Worm (Caenorhabditis elegans): Measurements from ENCODE around the gene mrps-18.C.

The mrps-18.C gene

ce11 chrII:6726814-6727213 lies 9.2 kb upstream of the mrps-18.C start:
- TF ChIP-seq C08G9.2 (tag; optimal IDR thresholded peaks at IDR 0.05) (no peak), nhr-232 (tag; optimal IDR thresholded peaks at IDR 0.05) (no peak), ama-1 (optimal IDR thresholded peaks at IDR 0.05) (no peak), nhr-11 (tag; optimal IDR thresholded peaks at IDR 0.05) (no peak)

- TF ChIP-seq unc-55 (GFP tag; optimal IDR thresholded peaks at IDR 0.05) (peak; percentile 63), ceh-31 (tag; optimal IDR thresholded peaks at IDR 0.05) (peak; percentile 31), unc-42 (tag; optimal IDR thresholded peaks at IDR 0.05) (peak; percentile 57), elt-2 (tag; optimal IDR thresholded peaks at IDR 0.05) (peak; percentile 2), ama-1 (optimal IDR thresholded peaks at IDR 0.05) (no peak), fkh-10 (GFP tag; optimal IDR thresholded peaks at IDR 0.05) (no peak), tbx-2 (tag; optimal IDR thresholded peaks at IDR 0.05) (peak; percentile 21), K09A11.1 (tag; optimal IDR thresholded peaks at IDR 0.05; ENCODE audit: insufficient read depth) (no peak), nfya-1 (tag; optimal IDR thresholded peaks at IDR 0.05) (peak; percentile 12)
Measured at ce11 chrII:6729331-6729730, 6.7 kb upstream of the mrps-18.C start, which contains the start of gene T14B4.8. Gene T14B4.8 (minus strand): TSS chrII:6729390.

DNA sequence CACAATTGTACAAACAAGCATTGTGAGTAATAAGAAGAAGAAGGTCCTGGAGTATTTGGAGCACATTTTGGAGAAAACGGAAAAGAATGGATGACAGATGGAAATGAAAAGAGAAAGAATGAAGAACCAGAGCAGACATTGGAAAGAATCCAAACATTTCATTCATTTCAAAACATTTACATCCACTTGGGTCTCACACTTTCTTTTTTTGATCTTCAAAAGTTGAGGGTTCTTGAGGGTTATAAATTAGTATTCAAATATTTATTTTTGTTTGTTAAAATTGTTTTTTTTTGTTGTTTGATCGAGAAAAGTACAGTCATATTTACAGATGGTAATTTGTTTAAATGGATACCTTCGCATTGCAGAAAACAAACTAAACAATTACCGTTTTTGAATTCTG lies 2.3 kb upstream of the mrps-18.C start, which contains the start of gene T14B4.9:
T14B4.9 (minus strand) TSS at position 101 of the 400 bp plus-strand sequence.
- no peak for TF ChIP-seq lim-6 (tag; optimal IDR thresholded peaks at IDR 0.05)
- TF ChIP-seq che-1 (tag; optimal IDR thresholded peaks at IDR 0.05), result no peak
- TF ChIP-seq gmeb-2 (tag; optimal IDR thresholded peaks at IDR 0.05), result no peak
- no peak for TF ChIP-seq pax-1 (tag; optimal IDR thresholded peaks at IDR 0.05)

ce11 chrII:6734674-6735073 lies 1.3 kb upstream of the mrps-18.C start, which contains the start of gene T14B4.3:
Gene T14B4.3 (plus strand): TSS chrII:6734937.
- TF ChIP-seq ceh-9 (tag; optimal IDR thresholded peaks at IDR 0.05), result no peak
- TF ChIP-seq ref-2 (tag; optimal IDR thresholded peaks at IDR 0.05), result peak; percentile 76
- TF ChIP-seq hlh-30 (tag; optimal IDR thresholded peaks at IDR 0.05; ENCODE audit: insufficient read depth), result no peak
- peak; percentile 91 for TF ChIP-seq tbx-2 (tag; optimal IDR thresholded peaks at IDR 0.05)
- no peak for TF ChIP-seq hlh-15 (tag; optimal IDR thresholded peaks at IDR 0.05)
- peak; percentile 61 for TF ChIP-seq fkh-6 (tag; optimal IDR thresholded peaks at IDR 0.05)
- no peak for TF ChIP-seq che-1 (tag; optimal IDR thresholded peaks at IDR 0.05)
- TF ChIP-seq sox-4 (tag; optimal IDR thresholded peaks at IDR 0.05), result no peak
- TF ChIP-seq K02D7.2 (tag; optimal IDR thresholded peaks at IDR 0.05), result no peak
- peak; percentile 76 for TF ChIP-seq ets-4 (tag; optimal IDR thresholded peaks at IDR 0.05)
- peak; percentile 69 for TF ChIP-seq ceh-14 (tag; optimal IDR thresholded peaks at IDR 0.05)
- peak; percentile 15 for TF ChIP-seq unc-86 (tag; optimal IDR thresholded peaks at IDR 0.05)
- TF ChIP-seq pat-9 (tag; optimal IDR thresholded peaks at IDR 0.05), result no peak
- peak; percentile 43 for TF ChIP-seq syd-9 (tag; optimal IDR thresholded peaks at IDR 0.05)
- TF ChIP-seq ztf-16 (tag; optimal IDR thresholded peaks at IDR 0.05), result peak; percentile 39
- TF ChIP-seq pros-1 (tag; optimal IDR thresholded peaks at IDR 0.05), result no peak
- no peak for TF ChIP-seq C38D4.7 (GFP tag; optimal IDR thresholded peaks at IDR 0.05)
- no peak for TF ChIP-seq hlh-6 (tag; optimal IDR thresholded peaks at IDR 0.05)
- TF ChIP-seq gmeb-2 (tag; optimal IDR thresholded peaks at IDR 0.05), result no peak
- no peak for TF ChIP-seq fkh-10 (GFP tag; optimal IDR thresholded peaks at IDR 0.05)
- no peak for TF ChIP-seq ama-1 (optimal IDR thresholded peaks at IDR 0.05)
- TF ChIP-seq unc-3 (GFP tag; conservative IDR thresholded peaks at IDR 0.05), result no peak
- TF ChIP-seq unc-3 (tag; optimal IDR thresholded peaks at IDR 0.05), result no peak
- peak; percentile 74 for TF ChIP-seq tbx-7 (tag; optimal IDR thresholded peaks at IDR 0.05)
- TF ChIP-seq unc-42 (tag; optimal IDR thresholded peaks at IDR 0.05), result peak; percentile 44
- TF ChIP-seq nfya-1 (tag; optimal IDR thresholded peaks at IDR 0.05), result no peak
- TF ChIP-seq elt-2 (tag; optimal IDR thresholded peaks at IDR 0.05), result peak; percentile 71
- TF ChIP-seq npax-4 (tag; optimal IDR thresholded peaks at IDR 0.05), result no peak
- TF ChIP-seq ceh-34 (tag; optimal IDR thresholded peaks at IDR 0.05), result peak; percentile 58
- TF ChIP-seq elt-4 (tag; optimal IDR thresholded peaks at IDR 0.05), result no peak
- peak; percentile 44 for TF ChIP-seq ceh-18 (tag; optimal IDR thresholded peaks at IDR 0.05)
- TF ChIP-seq hlh-8 (tag; optimal IDR thresholded peaks at IDR 0.05), result peak; percentile 75
- TF ChIP-seq pax-1 (tag; optimal IDR thresholded peaks at IDR 0.05), result peak; percentile 6
- peak; percentile 95 for TF ChIP-seq ceh-31 (tag; optimal IDR thresholded peaks at IDR 0.05)
- peak; percentile 50 for TF ChIP-seq ahr-1 (tag; optimal IDR thresholded peaks at IDR 0.05)
- no peak for TF ChIP-seq odd-2 (tag; optimal IDR thresholded peaks at IDR 0.05)
- TF ChIP-seq ttx-3 (tag; optimal IDR thresholded peaks at IDR 0.05), result no peak
- no peak for TF ChIP-seq pha-2 (tag; optimal IDR thresholded peaks at IDR 0.05)
- no peak for TF ChIP-seq nhr-11 (tag; optimal IDR thresholded peaks at IDR 0.05)
- no peak for TF ChIP-seq ceh-45 (GFP tag; IDR thresholded peaks at IDR 0.05)
- TF ChIP-seq zip-5 (tag; optimal IDR thresholded peaks at IDR 0.05), result peak; percentile 73

All from whole organism, late embryonic.